Fruit fly (Drosophila melanogaster) whole organism, pupa: ENCODE data around the gene Ho.

Source experiments
- CG10348 ChIP-seq: fragments of 200-800 bp; sonication (Bioruptor generic); IDR thresholded peaks from 2 replicates; pipeline ENCODE4 v1.3.6; 2022; ENCODE audit warnings: missing biosample characterization, missing genetic modification characterization
- CG12605 ChIP-seq: fragments of 200-800 bp; sonication (Bioruptor generic); IDR thresholded peaks from 2 replicates; pipeline ENCODE4 v1.3.6; 2022; ENCODE audit warnings: missing biosample characterization, missing genetic modification characterization
- CG13204 ChIP-seq: fragments of 200-800 bp; sonication (Bioruptor generic); optimal IDR thresholded peaks from 2 replicates; lab custom pipeline; 2018; ENCODE audit warnings: missing biosample characterization, mild to moderate bottlenecking, missing genetic modification characterization, moderate library complexity
- CG14655 ChIP-seq: fragments of 200-800 bp; sonication (Bioruptor generic); optimal IDR thresholded peaks from 3 replicates; lab custom pipeline; 2017; ENCODE audit warnings: mild to moderate bottlenecking, missing biosample characterization, missing genetic modification reagents, missing genetic modification characterization
- CG15710 ChIP-seq: fragments of 200-800 bp; sonication (Bioruptor generic); optimal IDR thresholded peaks from 2 replicates; lab custom pipeline; 2018; ENCODE audit warnings: missing biosample characterization, mild to moderate bottlenecking, missing genetic modification characterization, moderate library complexity
- CG17806 ChIP-seq: fragments of 200-800 bp; sonication (Bioruptor generic); optimal IDR thresholded peaks from 2 replicates; lab custom pipeline; 2018; ENCODE audit warnings: missing biosample characterization, mild to moderate bottlenecking, missing genetic modification characterization, moderate library complexity
- CG32121 ChIP-seq: fragments of 200-800 bp; sonication (Bioruptor generic); IDR thresholded peaks from 2 replicates; pipeline ENCODE4 v1.3.6; 2022; ENCODE audit warnings: missing biosample characterization, missing genetic modification characterization
- CG34367 ChIP-seq: fragments of 200-800 bp; sonication (Bioruptor generic); optimal IDR thresholded peaks from 2 replicates; lab custom pipeline; 2018; ENCODE audit warnings: missing biosample characterization, mild to moderate bottlenecking, missing genetic modification characterization
- CG4496 ChIP-seq: fragments of 200-800 bp; sonication (Bioruptor generic); IDR thresholded peaks from 3 replicates; pipeline ENCODE4 v1.3.6; 2022; ENCODE audit warnings: missing biosample characterization, missing genetic modification characterization
- CG8159 ChIP-seq: fragments of 200-800 bp; sonication (Bioruptor generic); optimal IDR thresholded peaks from 3 replicates; lab custom pipeline; 2018; ENCODE audit warnings: missing biosample characterization, mild to moderate bottlenecking, missing genetic modification characterization, moderate library complexity
- CG8301 ChIP-seq: fragments of 200-800 bp; sonication (Bioruptor generic); optimal IDR thresholded peaks from 2 replicates; lab custom pipeline; 2018; ENCODE audit warnings: missing biosample characterization, mild to moderate bottlenecking, missing genetic modification characterization
- CG9948 ChIP-seq: fragments of 200-800 bp; sonication (Bioruptor generic); optimal IDR thresholded peaks from 2 replicates; lab custom pipeline; 2018; ENCODE audit warnings: missing biosample characterization, mild to moderate bottlenecking, missing genetic modification characterization, moderate library complexity
- D1 ChIP-seq: fragments of 200-800 bp; sonication (Bioruptor generic); optimal IDR thresholded peaks from 2 replicates; lab custom pipeline; 2018; ENCODE audit warnings: missing biosample characterization, mild to moderate bottlenecking, missing genetic modification characterization, moderate library complexity
- EcR ChIP-seq: fragments of 200-800 bp; sonication (Bioruptor generic); optimal IDR thresholded peaks from 3 replicates; lab custom pipeline; 2019; ENCODE audit warnings: missing biosample characterization, missing genetic modification characterization, mild to moderate bottlenecking, moderate library complexity, missing genetic modification reagents
- Ets98B ChIP-seq: fragments of 200-800 bp; sonication (Bioruptor generic); IDR thresholded peaks from 2 replicates; pipeline ENCODE4 v1.3.6; 2022; ENCODE audit warnings: missing biosample characterization, missing genetic modification characterization
- Pif1A ChIP-seq: fragments of 200-800 bp; sonication (Bioruptor generic); optimal IDR thresholded peaks from 3 replicates; lab custom pipeline; 2016; ENCODE audit warnings: missing biosample characterization, missing genetic modification characterization
- Pif1B ChIP-seq: fragments of 200-800 bp; sonication (Bioruptor generic); optimal IDR thresholded peaks from 3 replicates; lab custom pipeline; 2016; ENCODE audit warnings: missing biosample characterization, missing genetic modification characterization
- Snoo ChIP-seq: fragments of 200-800 bp; sonication (Bioruptor generic); optimal IDR thresholded peaks from 3 replicates; lab custom pipeline; 2017; ENCODE audit warnings: missing biosample characterization, mild to moderate bottlenecking, missing genetic modification characterization, inconsistent platforms
- fd96Ca ChIP-seq: fragments of 200-800 bp; sonication (Bioruptor generic); IDR thresholded peaks from 3 replicates; pipeline ENCODE4 v1.3.6; 2022; ENCODE audit warnings: missing biosample characterization, missing genetic modification characterization
- gl ChIP-seq: fragments of 200-800 bp; sonication (Bioruptor generic); optimal IDR thresholded peaks from 2 replicates; lab custom pipeline; 2018; ENCODE audit warnings: missing biosample characterization, mild to moderate bottlenecking, missing genetic modification characterization
- rn ChIP-seq: fragments of 200-800 bp; sonication (Bioruptor generic); IDR thresholded peaks from 2 replicates; pipeline ENCODE4 v1.3.6; 2022; ENCODE audit warnings: missing biosample characterization, missing genetic modification characterization

Gene Ho

dm6 chr3R:11694311-11695305 is 15.1 kb downstream of the Ho start, which contains the start of gene Fer3:
TSS of gene Fer3 (minus strand) at chr3R:11694311.
- peak; percentile 39 for TF ChIP-seq CG8159 (tag; lab: Kevin White, UChicago)
- TF ChIP-seq CG13204 (GFP tag; lab: Kevin White, UChicago): no peak
- peak; percentile 31 for TF ChIP-seq CG15710 (tag; lab: Kevin White, UChicago)
- peak; percentile 5 for TF ChIP-seq CG34367 (tag; lab: Kevin White, UChicago)
- no peak for TF ChIP-seq CG9948 (tag; lab: Kevin White, UChicago)
- TF ChIP-seq gl (tag; lab: Kevin White, UChicago): no peak
- no peak for TF ChIP-seq Pif1A (GFP tag; lab: Kevin White, UChicago)
- TF ChIP-seq CG12605: 0 out of 2 replicates have a peak, but pooled peaks have one; percentile 38
- TF ChIP-seq CG17806: no peak

dm6 chr3R:11696209-11696608 is 16.7 kb downstream of the Ho start, which contains the start of gene CG14717:
TSS of gene CG14717 (plus strand) at chr3R:11696509.
- TF ChIP-seq CG4496 (no peak), CG9948 (tag; lab: Kevin White, UChicago) (no peak), EcR (GFP tag; lab: Kevin White, UChicago) (no peak), CG10348 (GFP tag; lab: Robert Waterston, UW) (no peak), rn (no peak), CG17806 (no peak), Snoo (tag; lab: Kevin White, UChicago) (no peak), CG8301 (tag; lab: Kevin White, UChicago) (no peak)
- TF ChIP-seq, all 21 proteins: peak for 0

dm6 chr3R:11700314-11700713 is 20.8 kb downstream of the Ho start, which contains the start of gene CG14718:
TSS of gene CG14718 (plus strand) at chr3R:11700614.
- TF ChIP-seq CG8159 (tag; lab: Kevin White, UChicago) (no peak), CG12605 (no peak), CG15710 (tag; lab: Kevin White, UChicago) (no peak), rn (no peak), D1 (tag; lab: Kevin White, UChicago) (no peak), CG14655 (GFP tag; lab: Kevin White, UChicago) (no peak), CG10348 (GFP tag; lab: Robert Waterston, UW) (no peak), CG9948 (tag; lab: Kevin White, UChicago) (no peak)

- TF ChIP-seq Ets98B (GFP tag; lab: Robert Waterston, UW) (no peak), CG12605 (no peak), Snoo (tag; lab: Kevin White, UChicago) (no peak), Pif1B (GFP tag; lab: Kevin White, UChicago) (no peak), CG15710 (tag; lab: Kevin White, UChicago) (no peak), gl (tag; lab: Kevin White, UChicago) (no peak), CG32121 (GFP tag; lab: Robert Waterston, UW) (no peak), D1 (tag; lab: Kevin White, UChicago) (no peak), fd96Ca (GFP tag; lab: Robert Waterston, UW) (no peak), CG13204 (GFP tag; lab: Kevin White, UChicago) (no peak)
- TF ChIP-seq, all 21 proteins: peak for 0
Measured at dm6 chr3R:11703730-11704129, 24.2 kb downstream of the Ho start, which contains the start of gene I-t. TSS of gene I-t (plus strand) at chr3R:11704030.

dm6 chr3R:11711376-11711775 is 31.8 kb downstream of the Ho start, which contains the start of gene CG14720:
TSS of gene CG14720 (plus strand) at chr3R:11711676.
- TF ChIP-seq rn: no peak
- no peak for TF ChIP-seq D1 (tag; lab: Kevin White, UChicago)
- TF ChIP-seq gl (tag; lab: Kevin White, UChicago): no peak
- TF ChIP-seq, all 21 proteins: peak for 0

- TF ChIP-seq Pif1A (GFP tag; lab: Kevin White, UChicago) (no peak), CG12605 (no peak), Snoo (tag; lab: Kevin White, UChicago) (no peak), Pif1B (GFP tag; lab: Kevin White, UChicago) (no peak), CG15710 (tag; lab: Kevin White, UChicago) (no peak), CG4496 (no peak), CG10348 (GFP tag; lab: Robert Waterston, UW) (no peak), CG9948 (tag; lab: Kevin White, UChicago) (no peak), D1 (tag; lab: Kevin White, UChicago) (no peak)
Measured at dm6 chr3R:11721593-11721992, 42.0 kb downstream of the Ho start, which contains the start of gene CG12594. TSS of gene CG12594 (plus strand) at chr3R:11721734.
